Fruit fly (Drosophila melanogaster) whole organism, adult: ENCODE results near the gene CG4631.

ENCODE experiments used
- CG11617 ChIP-seq: fragments of 200-800 bp; sonication (Bioruptor generic); optimal IDR thresholded peaks from 2 replicates; lab custom pipeline; 2017; ENCODE audit warnings: mild to moderate bottlenecking, missing biosample characterization, missing genetic modification reagents, missing genetic modification characterization
- CG12768 ChIP-seq: fragments of 200-800 bp; sonication (Bioruptor generic); optimal IDR thresholded peaks from 2 replicates; lab custom pipeline; 2017; ENCODE audit warnings: missing biosample characterization, missing genetic modification characterization, mild to moderate bottlenecking, moderate library complexity, missing genetic modification reagents
- CG14711 ChIP-seq: fragments of 200-800 bp; sonication (Bioruptor generic); optimal IDR thresholded peaks from 2 replicates; lab custom pipeline; 2018; ENCODE audit warnings: missing biosample characterization, mild to moderate bottlenecking, missing genetic modification characterization, moderate library complexity
- CG1620 ChIP-seq: fragments of 200-800 bp; sonication (Bioruptor generic); optimal IDR thresholded peaks from 2 replicates; lab custom pipeline; 2016; ENCODE audit warnings: missing biosample characterization, missing genetic modification characterization
- CG33017 ChIP-seq: fragments of 200-800 bp; sonication (Bioruptor generic); optimal IDR thresholded peaks from 2 replicates; lab custom pipeline; 2018; ENCODE audit warnings: missing biosample characterization, mild to moderate bottlenecking, missing genetic modification characterization, moderate library complexity
- CG5204 ChIP-seq: fragments of 200-800 bp; sonication (Bioruptor generic); optimal IDR thresholded peaks from 2 replicates; lab custom pipeline; 2016; ENCODE audit warnings: missing biosample characterization, missing genetic modification characterization
- CG7045 ChIP-seq: fragments of 200-800 bp; sonication (Bioruptor generic); optimal IDR thresholded peaks from 2 replicates; lab custom pipeline; 2017; ENCODE audit warnings: missing biosample characterization, mild to moderate bottlenecking, missing genetic modification characterization
- CG7101 ChIP-seq: fragments of 200-800 bp; sonication (Bioruptor generic); optimal IDR thresholded peaks from 2 replicates; lab custom pipeline; 2018; ENCODE audit warnings: missing biosample characterization, mild to moderate bottlenecking, missing genetic modification characterization, moderate library complexity
- Clk ChIP-seq: fragments of 200-800 bp; sonication (Bioruptor generic); optimal IDR thresholded peaks from 2 replicates; lab custom pipeline; 2017; ENCODE audit warnings: missing biosample characterization, missing genetic modification characterization
- Crg-1 ChIP-seq: fragments of 200-800 bp; sonication (Bioruptor generic); optimal IDR thresholded peaks from 2 replicates; lab custom pipeline; 2016; ENCODE audit warnings: missing biosample characterization, missing genetic modification characterization
- Hr96 ChIP-seq: fragments of 200-800 bp; sonication (Bioruptor generic); optimal IDR thresholded peaks from 2 replicates; lab custom pipeline; 2016; ENCODE audit warnings: missing biosample characterization, missing genetic modification characterization
- Mnt ChIP-seq: fragments of 200-800 bp; sonication (Bioruptor generic); optimal IDR thresholded peaks from 2 replicates; lab custom pipeline; 2016; ENCODE audit warnings: missing biosample characterization, mild to moderate bottlenecking, missing genetic modification characterization
- bab1 ChIP-seq: fragments of 200-800 bp; sonication (Bioruptor generic); optimal IDR thresholded peaks from 3 replicates; lab custom pipeline; 2019; ENCODE audit warnings: missing biosample characterization, mild to moderate bottlenecking, missing genetic modification characterization, moderate library complexity
- cic ChIP-seq: fragments of 200-800 bp; sonication (Bioruptor generic); optimal IDR thresholded peaks from 2 replicates; lab custom pipeline; 2017; ENCODE audit warnings: missing biosample characterization, mild to moderate bottlenecking, missing genetic modification characterization, moderate library complexity
- cnc ChIP-seq, 2 experiments: fragments of >200 bp; optimal IDR thresholded peaks; 2 replicates each; lab custom pipeline; 2017
- kay ChIP-seq: fragments of 200-800 bp; sonication (Bioruptor generic); peaks from one replicate; lab custom pipeline; 2016; ENCODE audit warnings: missing biosample characterization, missing genetic modification characterization, borderline replicate concordance
- ovo ChIP-seq: fragments of 200-800 bp; sonication (Bioruptor generic); optimal IDR thresholded peaks from 2 replicates; lab custom pipeline; 2016; ENCODE audit warnings: missing biosample characterization, missing genetic modification characterization
- pad ChIP-seq: fragments of 200-800 bp; sonication (Bioruptor generic); optimal IDR thresholded peaks from 3 replicates; lab custom pipeline; 2017; ENCODE audit warnings: missing biosample characterization, missing genetic modification characterization, mild to moderate bottlenecking, moderate library complexity, missing genetic modification reagents
- tj ChIP-seq: fragments of 200-800 bp; sonication (Bioruptor generic); optimal IDR thresholded peaks from 3 replicates; lab custom pipeline; 2017; ENCODE audit warnings: missing biosample characterization, mild to moderate bottlenecking, missing genetic modification characterization, moderate library complexity
- toe ChIP-seq: fragments of 200-800 bp; sonication (Bioruptor generic); optimal IDR thresholded peaks from 2 replicates; lab custom pipeline; 2016; ENCODE audit warnings: missing biosample characterization, missing genetic modification characterization

CG4631 gene

DNA sequence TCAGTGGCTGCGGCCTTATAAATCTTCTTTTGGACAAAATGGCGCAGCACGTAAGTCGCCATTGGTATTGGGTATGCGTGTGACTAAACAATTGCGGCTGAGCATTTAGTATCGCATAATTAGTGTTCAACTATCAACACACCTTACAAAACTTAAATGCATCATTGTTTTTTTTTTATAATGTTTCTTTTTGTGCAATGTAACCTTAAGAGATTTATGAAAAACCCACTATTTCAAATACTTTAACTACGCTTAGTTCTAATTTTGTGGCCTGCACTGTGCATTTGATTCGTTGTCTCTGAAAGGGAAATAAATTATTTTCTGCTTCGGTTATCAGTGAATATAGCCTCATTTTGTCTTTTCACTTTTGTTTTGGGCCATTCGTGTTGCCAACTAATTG, 36.8 kb downstream of the CG4631 start:
- TF ChIP-seq bab1 (GFP tag; lab: Kevin White, UChicago) (peak; percentile 17), CG14711 (tag; lab: Kevin White, UChicago) (peak; percentile 6), CG7045 (GFP tag; lab: Kevin White, UChicago) (no peak)

DNA sequence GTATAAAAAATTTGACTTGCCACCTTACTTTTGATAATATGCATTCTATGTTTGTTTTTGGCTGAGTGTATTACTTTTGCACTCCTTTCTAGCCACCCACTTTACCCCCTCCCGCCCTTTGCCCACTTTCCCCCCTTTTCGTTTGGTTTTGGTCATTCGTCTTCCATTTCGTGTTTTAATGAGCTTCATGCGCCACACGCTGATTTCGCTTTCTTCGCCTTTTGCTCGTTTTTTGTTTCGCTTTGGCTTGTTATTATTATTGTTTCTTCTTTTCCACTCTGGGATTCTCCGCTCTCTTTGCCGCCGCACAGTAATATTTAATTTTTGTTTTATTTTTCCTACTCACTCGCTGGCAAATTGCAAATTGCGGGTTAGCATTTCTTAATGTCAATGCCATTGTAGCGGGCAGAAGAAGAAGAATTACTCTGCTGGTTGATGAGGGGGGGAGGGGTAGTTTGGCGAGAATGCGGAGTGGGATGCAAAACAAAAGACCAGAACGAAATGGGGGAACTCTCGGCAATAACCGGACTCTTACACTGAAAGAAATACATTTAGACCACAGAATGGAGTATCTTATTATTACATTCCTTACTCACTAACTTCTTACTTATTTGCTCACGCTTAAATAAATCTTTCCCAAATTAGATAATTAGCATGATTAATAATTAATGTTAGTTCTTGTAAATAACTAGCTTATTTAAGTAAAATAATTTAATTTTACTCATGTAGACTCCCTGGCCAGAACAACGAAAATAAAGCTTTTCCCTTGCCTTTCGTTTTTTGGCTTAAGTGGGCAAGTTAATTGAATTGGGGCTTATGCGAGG, 38.5 kb downstream of the CG4631 start:
- TF ChIP-seq CG1620 (GFP tag; lab: Kevin White, UChicago) (no peak), tj (GFP tag; lab: Kevin White, UChicago) (peak; percentile 95), bab1 (GFP tag; lab: Kevin White, UChicago) (no peak), pad (GFP tag; lab: Kevin White, UChicago) (peak; percentile 20), Hr96 (GFP tag; lab: Kevin White, UChicago) (no peak), CG12768 (GFP tag; lab: Kevin White, UChicago) (no peak), cic (GFP tag; lab: Kevin White, UChicago) (no peak), CG11617 (GFP tag; lab: Kevin White, UChicago) (no peak), ovo (GFP tag; lab: Kevin White, UChicago) (no peak), toe (GFP tag; lab: Kevin White, UChicago) (peak; percentile 22), Clk (no peak), CG33017 (no peak), cnc (optimal IDR thresholded peaks at IDR 0.05; lab: Kevin White, UChicago) (no peak)

- TF ChIP-seq CG12768 (GFP tag; lab: Kevin White, UChicago): no peak
- no peak for TF ChIP-seq bab1 (GFP tag; lab: Kevin White, UChicago)
- TF ChIP-seq ovo (GFP tag; lab: Kevin White, UChicago): no peak
- no peak for TF ChIP-seq CG7101 (tag; lab: Kevin White, UChicago)
- peak; percentile 15 for TF ChIP-seq CG5204 (GFP tag; lab: Kevin White, UChicago)
- TF ChIP-seq Crg-1 (GFP tag; lab: Kevin White, UChicago): no peak
- no peak for TF ChIP-seq CG33017
- peak; percentile 39 for TF ChIP-seq kay (GFP tag; lab: Kevin White, UChicago)
- TF ChIP-seq CG14711 (tag; lab: Kevin White, UChicago): no peak
These were observed 40.6 kb downstream of the CG4631 start for dm6 chr2L:16647773-16648172.

DNA sequence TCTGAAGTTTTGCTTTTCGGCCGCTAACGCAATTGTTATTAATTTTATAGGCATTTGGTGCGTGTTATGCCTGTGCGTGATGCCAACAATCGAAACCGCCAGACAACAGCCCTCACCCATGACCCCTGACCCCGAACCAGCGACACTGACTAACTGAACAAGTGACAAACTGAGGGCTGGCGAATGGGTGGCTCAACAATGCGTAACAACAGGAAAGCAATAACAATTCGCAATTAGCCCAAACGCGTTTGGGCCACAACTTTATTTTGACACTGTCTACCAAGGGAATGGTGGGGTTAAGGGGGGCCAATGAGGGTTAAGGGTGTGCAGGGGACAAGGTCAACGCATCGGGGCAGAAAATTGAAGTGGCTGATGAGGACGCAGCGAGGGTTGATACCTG, 41.8 kb downstream of the CG4631 start:
- TF ChIP-seq Mnt (no peak), CG7045 (GFP tag; lab: Kevin White, UChicago) (no peak), cic (GFP tag; lab: Kevin White, UChicago) (no peak), CG12768 (GFP tag; lab: Kevin White, UChicago) (no peak), ovo (GFP tag; lab: Kevin White, UChicago) (no peak), CG11617 (GFP tag; lab: Kevin White, UChicago) (no peak), CG5204 (GFP tag; lab: Kevin White, UChicago) (no peak), tj (GFP tag; lab: Kevin White, UChicago) (no peak), Crg-1 (GFP tag; lab: Kevin White, UChicago) (no peak), toe (GFP tag; lab: Kevin White, UChicago) (no peak), CG7101 (tag; lab: Kevin White, UChicago) (no peak), CG14711 (tag; lab: Kevin White, UChicago) (no peak), bab1 (GFP tag; lab: Kevin White, UChicago) (no peak), pad (GFP tag; lab: Kevin White, UChicago) (no peak), cnc (optimal IDR thresholded peaks at IDR 0.05; lab: Kevin White, UChicago) (no peak), Clk (no peak), CG1620 (GFP tag; lab: Kevin White, UChicago) (no peak), CG33017 (no peak), Hr96 (GFP tag; lab: Kevin White, UChicago) (no peak)

DNA sequence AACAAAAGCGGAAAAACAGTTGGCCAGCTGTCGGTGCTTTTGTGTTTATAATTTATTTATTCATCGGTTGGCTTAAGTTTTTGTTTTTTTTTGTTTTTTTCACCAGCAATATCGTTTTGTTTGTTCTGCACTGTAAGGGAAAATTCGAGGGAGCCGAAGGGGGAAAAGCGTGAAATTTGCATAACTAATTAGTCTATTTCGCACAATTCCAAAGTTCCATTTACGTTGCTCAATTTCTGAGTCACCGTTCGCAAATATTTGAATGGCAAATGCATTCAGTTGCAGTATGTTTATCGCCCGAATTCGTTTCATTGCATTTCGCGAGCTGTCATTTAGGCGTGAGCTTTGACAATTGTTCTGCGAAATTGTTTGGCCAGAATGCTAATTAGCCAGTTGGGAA, 46.4 kb downstream of the CG4631 start:
- TF ChIP-seq CG7101 (tag; lab: Kevin White, UChicago) (no peak), kay (GFP tag; lab: Kevin White, UChicago) (peak; percentile 96), Crg-1 (GFP tag; lab: Kevin White, UChicago) (no peak), Mnt (no peak), tj (GFP tag; lab: Kevin White, UChicago) (peak; percentile 81), toe (GFP tag; lab: Kevin White, UChicago) (peak; percentile 59), CG12768 (GFP tag; lab: Kevin White, UChicago) (peak; percentile 60)

DNA sequence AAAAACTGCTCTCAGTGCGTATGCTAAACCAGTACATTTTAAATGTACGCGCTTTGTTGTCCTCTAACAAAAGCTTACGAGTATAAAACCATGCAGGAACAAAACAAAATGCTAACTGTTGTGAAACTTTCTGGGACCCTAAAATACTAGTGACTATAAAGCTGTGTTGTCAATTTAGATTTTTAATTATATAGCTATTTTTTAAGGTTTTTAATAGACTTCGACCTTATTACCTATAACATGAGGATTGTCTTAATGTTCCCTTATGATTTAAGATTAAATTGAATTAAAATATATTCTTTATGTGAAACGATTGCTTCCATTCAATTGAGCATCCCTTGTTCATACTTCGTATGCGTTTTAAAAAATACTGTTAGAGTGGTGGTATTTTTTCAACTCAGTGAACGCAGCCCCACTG, 49.5 kb downstream of the CG4631 start:
- TF ChIP-seq Hr96 (GFP tag; lab: Kevin White, UChicago) (peak; percentile 28), cic (GFP tag; lab: Kevin White, UChicago) (no peak), bab1 (GFP tag; lab: Kevin White, UChicago) (no peak), tj (GFP tag; lab: Kevin White, UChicago) (peak; percentile 32), kay (GFP tag; lab: Kevin White, UChicago) (no peak), Crg-1 (GFP tag; lab: Kevin White, UChicago) (no peak), Clk (no peak), ovo (GFP tag; lab: Kevin White, UChicago) (no peak), cnc (optimal IDR thresholded peaks at IDR 0.05; lab: Kevin White, UChicago) (no peak), CG1620 (GFP tag; lab: Kevin White, UChicago) (peak; percentile 22), CG11617 (GFP tag; lab: Kevin White, UChicago) (no peak), CG7101 (tag; lab: Kevin White, UChicago) (peak; percentile 66), toe (GFP tag; lab: Kevin White, UChicago) (peak; percentile 41), CG5204 (GFP tag; lab: Kevin White, UChicago) (peak; percentile 46), CG14711 (tag; lab: Kevin White, UChicago) (peak; percentile 67), CG12768 (GFP tag; lab: Kevin White, UChicago) (no peak), pad (GFP tag; lab: Kevin White, UChicago) (peak; percentile 33), Mnt (no peak), CG33017 (peak; percentile 49), CG7045 (GFP tag; lab: Kevin White, UChicago) (peak; percentile 2)
